Worm (Caenorhabditis elegans) whole organism, mixed stage, embryonic: ENCODE results near the gene R107.5.

Source experiments
- lin-13 ChIP-seq: fragments of 150-350 bp; optimal IDR thresholded peaks from 2 replicates; lab custom pipeline; 2014; ENCODE audit warnings: missing biosample characterization, missing genetic modification characterization
- lsy-2 ChIP-seq: fragments of 150-350 bp; optimal IDR thresholded peaks from 2 replicates; lab custom pipeline; 2014; ENCODE audit warnings: missing biosample characterization, missing genetic modification characterization
- nhr-76 ChIP-seq: sonication (generic microtip); optimal IDR thresholded peaks from 2 replicates; lab custom pipeline; 2017; ENCODE audit warnings: missing biosample characterization, missing genetic modification characterization
- snpc-4 ChIP-seq: fragments of 150-350 bp; optimal IDR thresholded peaks from 2 replicates; lab custom pipeline; 2014; ENCODE audit warnings: missing biosample characterization, missing genetic modification characterization
- unc-120 ChIP-seq: sonication (generic microtip); optimal IDR thresholded peaks from 2 replicates; lab custom pipeline; 2017; ENCODE audit warnings: missing genetic modification characterization, missing compliant biosample characterization; ENCODE audit not compliant: poor library complexity, severe bottlenecking
- unc-39 ChIP-seq: fragments of 150-350 bp; optimal IDR thresholded peaks from 2 replicates; lab custom pipeline; 2014; ENCODE audit warnings: missing biosample characterization, missing genetic modification characterization
- ztf-11 ChIP-seq: fragments of 150-350 bp; optimal IDR thresholded peaks from 2 replicates; lab custom pipeline; 2014; ENCODE audit warnings: missing biosample characterization, missing genetic modification characterization

DNA sequence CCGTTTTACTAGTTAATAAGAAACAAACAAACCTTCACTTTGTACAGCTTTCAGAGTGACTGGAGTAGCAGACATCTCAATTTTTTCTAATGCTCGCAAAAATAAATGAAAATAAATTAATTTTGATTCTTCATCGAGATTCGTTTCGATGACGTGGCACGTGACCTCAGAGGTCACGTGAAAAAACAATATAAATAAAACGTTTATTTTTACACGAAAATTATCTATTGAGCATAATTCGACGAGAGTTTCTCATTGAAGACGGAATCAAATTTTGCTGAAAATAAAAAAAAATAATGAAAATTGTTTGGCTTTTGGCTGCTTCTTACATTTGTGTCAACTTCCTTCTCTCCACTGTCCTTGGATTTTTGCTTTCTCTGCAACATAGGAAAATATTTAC, 51.7 kb downstream of the R107.5 start, which contains the start of gene rpn-6.2:
- TF ChIP-seq lsy-2 = no peak
- no peak for TF ChIP-seq unc-39
- no peak for TF ChIP-seq ztf-11 (tag; lab: Kevin White, UChicago)
- TF ChIP-seq snpc-4 = no peak
- no peak for TF ChIP-seq lin-13 (tag; lab: Kevin White, UChicago)
- no peak for TF ChIP-seq nhr-76 (tag; lab: Kevin White, UChicago)
- no peak for TF ChIP-seq unc-120 (tag; lab: Kevin White, UChicago)
